Fruit fly (Drosophila melanogaster): ENCODE measurements around the gene koko.

The koko gene

dm6 chr3R:18396801-18397604, 5.8 kb upstream of the koko start, which contains the start of gene Vti1b (continued):
- peak; percentile 89 for TF ChIP-seq CG1602 (GFP tag; optimal IDR thresholded peaks at IDR 0.05)
- peak; percentile 86 for TF ChIP-seq CG17802 (tag; optimal IDR thresholded peaks at IDR 0.05)
- TF ChIP-seq CG14014 (GFP tag; IDR thresholded peaks at IDR 0.05), result peak; percentile 90
- peak; percentile 92 for TF ChIP-seq Optix (GFP tag; IDR thresholded peaks at IDR 0.05)
- TF ChIP-seq CG43689 (GFP tag; IDR thresholded peaks at IDR 0.05), result peak; percentile 69
- TF ChIP-seq zfh1 (GFP tag; IDR thresholded peaks at IDR 0.05), result peak; percentile 92
- TF ChIP-seq lola (GFP tag; optimal IDR thresholded peaks at IDR 0.05), result peak in 1 of 3 experiments; percentile 91
- TF ChIP-seq mirr (GFP tag; optimal IDR thresholded peaks at IDR 0.05), result peak; percentile 69
- TF ChIP-seq dati (GFP tag; IDR thresholded peaks at IDR 0.05), result peak; percentile 79
- TF ChIP-seq BtbVII (GFP tag; optimal IDR thresholded peaks at IDR 0.05), result peak; percentile 90
- peak; percentile 70 for TF ChIP-seq CG7271 (tag; optimal IDR thresholded peaks at IDR 0.05)
- no peak for TF ChIP-seq nerfin-2 (GFP tag; IDR thresholded peaks at IDR 0.05; ENCODE audit: partially characterized antibody)
- peak; percentile 91 for TF ChIP-seq CG18476 (GFP tag; optimal IDR thresholded peaks at IDR 0.05)
- TF ChIP-seq salm (tag; optimal IDR thresholded peaks at IDR 0.05), result peak; percentile 85
- TF ChIP-seq C15 (GFP tag; IDR thresholded peaks at IDR 0.05), result peak; percentile 77; the same call in 2 of the 3 replicates
- peak; percentile 53 for TF ChIP-seq CG8290 (GFP tag; optimal IDR thresholded peaks at IDR 0.05)
- peak; percentile 45 to 81 for TF ChIP-seq CG8290 (tag; optimal IDR thresholded peaks at IDR 0.05)
- TF ChIP-seq shn (GFP tag; optimal IDR thresholded peaks at IDR 0.05), result peak; percentile 92
- TF ChIP-seq vvl (GFP tag; IDR thresholded peaks at IDR 0.05), result peak; percentile 97
- peak; percentile 90 for TF ChIP-seq jumu (GFP tag; optimal IDR thresholded peaks at IDR 0.05)
- peak; percentile 56 for TF ChIP-seq CG34376 (GFP tag; optimal IDR thresholded peaks at IDR 0.05)
- peak; percentile 96 for TF ChIP-seq nmo (GFP tag; optimal IDR thresholded peaks at IDR 0.05)
- no peak for TF ChIP-seq usp (GFP tag; optimal IDR thresholded peaks at IDR 0.05)
- peak; percentile 79 for TF ChIP-seq CG18764 (GFP tag; optimal IDR thresholded peaks at IDR 0.05)
- peak; percentile 81 for TF ChIP-seq dimm (GFP tag; IDR thresholded peaks at IDR 0.05)
- peak; percentile 0 for TF ChIP-seq ash1 (GFP tag; optimal IDR thresholded peaks at IDR 0.05)
- TF ChIP-seq Bgb (GFP tag; IDR thresholded peaks at IDR 0.05; ENCODE audit: partially characterized antibody), result 0 out of 2 replicates have a peak, but pooled peaks have one; percentile 17
- TF ChIP-seq Dad (GFP tag; optimal IDR thresholded peaks at IDR 0.05), result peak; percentile 94
- TF ChIP-seq CG7556 (GFP tag; optimal IDR thresholded peaks at IDR 0.05), result peak; percentile 93
- peak; percentile 90 for TF ChIP-seq E2f1 (GFP tag; IDR thresholded peaks at IDR 0.05)
- TF ChIP-seq CG7987 (GFP tag; optimal IDR thresholded peaks at IDR 0.05), result peak; percentile 88
- TF ChIP-seq maf-S (GFP tag; optimal IDR thresholded peaks at IDR 0.05), result peak; percentile 89
- TF ChIP-seq bbx (GFP tag; IDR thresholded peaks at IDR 0.05; ENCODE audit: partially characterized antibody), result no peak
- peak; percentile 84 for TF ChIP-seq fd3F (GFP tag; optimal IDR thresholded peaks at IDR 0.05)
- no peak for TF ChIP-seq h (optimal IDR thresholded peaks at IDR 0.05)
- TF ChIP-seq H15 (GFP tag; IDR thresholded peaks at IDR 0.05), result peak; percentile 91
- no peak for TF ChIP-seq amos (GFP tag; IDR thresholded peaks at IDR 0.05; ENCODE audit: partially characterized antibody)
- peak; percentile 92 for TF ChIP-seq caup (GFP tag; optimal IDR thresholded peaks at IDR 0.05; ENCODE audit: severe bottlenecking)
- peak; percentile 88 for TF ChIP-seq danr (GFP tag; IDR thresholded peaks at IDR 0.05)
- TF ChIP-seq Sry-δ (GFP tag; optimal IDR thresholded peaks at IDR 0.05), result peak; percentile 63
- TF ChIP-seq hth (optimal IDR thresholded peaks at IDR 0.05), result no peak
- TF ChIP-seq sens (GFP tag), result peak; percentile 98
- TF ChIP-seq CG6689 (GFP tag; IDR thresholded peaks at IDR 0.05), result peak; percentile 93
- TF ChIP-seq psq (GFP tag; optimal IDR thresholded peaks at IDR 0.05), result peak; percentile 57
- TF ChIP-seq MBD-R2 (GFP tag; IDR thresholded peaks at IDR 0.05), result peak; percentile 55; the same call in 1 of the 2 replicates
- peak; percentile 89 for TF ChIP-seq nerfin-1 (tag; optimal IDR thresholded peaks at IDR 0.05)
- TF ChIP-seq bowl (GFP tag; IDR thresholded peaks at IDR 0.05), result peak; percentile 81
- peak; percentile 26 for TF ChIP-seq BEAF-32 (GFP tag; optimal IDR thresholded peaks at IDR 0.05)
- peak; percentile 94 for TF ChIP-seq dmrt11E (tag; optimal IDR thresholded peaks at IDR 0.05)
- TF ChIP-seq otp (GFP tag; IDR thresholded peaks at IDR 0.05), result peak; percentile 95
